Worm (Caenorhabditis elegans): ENCODE data around the gene F58G1.7.

The F58G1.7 gene

DNA sequence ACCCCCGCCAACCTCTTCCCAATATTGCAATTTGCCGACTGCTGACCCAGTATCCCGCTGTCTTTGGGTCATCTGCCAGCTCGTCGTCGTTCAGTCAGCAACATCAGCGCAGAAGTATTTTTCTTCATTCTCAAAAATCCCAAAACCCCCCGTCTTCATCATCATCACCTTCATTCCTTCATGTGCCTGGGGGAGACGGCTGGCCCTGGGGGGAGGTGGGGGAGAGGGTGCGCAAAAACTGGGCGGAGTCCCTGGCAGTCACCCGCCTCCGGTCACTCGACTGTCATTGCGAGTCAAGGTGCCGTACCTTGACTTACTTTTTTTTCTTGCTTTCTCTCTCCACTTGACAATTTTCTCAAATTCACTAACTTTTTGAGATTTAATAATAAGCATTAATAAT lies 39.7 kb upstream of the F58G1.7 start:
- TF ChIP-seq ref-1 (GFP tag; conservative IDR thresholded peaks at IDR 0.05) (no peak), ztf-29 (GFP tag; IDR thresholded peaks at IDR 0.05) (no peak), ztf-23 (GFP tag; IDR thresholded peaks at IDR 0.05) (0 out of 2 replicates have a peak, but pooled peaks have one; percentile 18)

DNA sequence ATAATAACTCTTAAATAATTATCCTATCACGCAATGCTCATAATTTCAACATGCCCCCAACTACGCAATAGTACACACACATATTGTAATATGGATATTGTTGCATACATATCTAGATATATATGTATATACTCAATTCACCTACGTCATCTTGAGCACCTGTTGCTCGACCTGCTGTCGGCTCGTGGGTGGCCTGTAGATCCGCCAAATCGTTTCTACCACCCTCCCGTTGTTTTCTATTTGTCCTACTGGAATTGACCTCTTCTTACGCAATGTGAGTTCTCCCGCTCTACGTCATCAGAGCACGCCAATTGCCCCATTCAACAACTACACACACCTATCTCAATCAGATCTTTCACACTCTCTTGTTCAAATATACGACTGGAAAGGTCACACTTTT lies 37.8 kb upstream of the F58G1.7 start:
- TF ChIP-seq ztf-29 (GFP tag; IDR thresholded peaks at IDR 0.05) (no peak), T22C8.4 (GFP tag; IDR thresholded peaks at IDR 0.05) (no peak), klf-2 (GFP tag; conservative IDR thresholded peaks at IDR 0.05) (no peak), cog-1 (tag; optimal IDR thresholded peaks at IDR 0.05) (peak; percentile 1), med-1 (GFP tag; optimal IDR thresholded peaks at IDR 0.05; ENCODE audit: insufficient read depth) (no peak), tab-1 (GFP tag; IDR thresholded peaks at IDR 0.05) (no peak), ref-1 (GFP tag; conservative IDR thresholded peaks at IDR 0.05) (no peak)

DNA sequence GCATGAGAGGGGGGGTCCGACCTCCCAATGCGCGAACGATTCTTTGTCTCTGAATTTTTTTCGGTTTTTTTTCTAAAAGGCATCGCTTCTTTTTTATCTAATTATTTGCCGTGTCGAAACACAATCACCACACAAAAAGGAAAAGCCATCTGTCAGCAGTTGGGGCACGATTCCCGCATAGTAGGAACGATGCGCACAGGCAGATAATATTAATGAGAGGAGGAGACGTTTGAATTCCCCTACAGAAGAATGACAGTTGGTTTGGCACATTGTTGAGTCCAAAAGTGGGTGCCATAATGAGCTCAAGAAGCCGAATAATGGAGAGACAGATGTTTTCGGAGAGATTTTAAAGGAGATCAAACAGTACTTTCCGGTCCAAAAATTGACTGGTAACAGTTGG lies 36.7 kb upstream of the F58G1.7 start:
- 0 out of 2 replicates have a peak, but pooled peaks have one; percentile 45 for TF ChIP-seq tab-1 (GFP tag; IDR thresholded peaks at IDR 0.05)
- TF ChIP-seq flt-1 (GFP tag; IDR thresholded peaks at IDR 0.05): no peak

DNA sequence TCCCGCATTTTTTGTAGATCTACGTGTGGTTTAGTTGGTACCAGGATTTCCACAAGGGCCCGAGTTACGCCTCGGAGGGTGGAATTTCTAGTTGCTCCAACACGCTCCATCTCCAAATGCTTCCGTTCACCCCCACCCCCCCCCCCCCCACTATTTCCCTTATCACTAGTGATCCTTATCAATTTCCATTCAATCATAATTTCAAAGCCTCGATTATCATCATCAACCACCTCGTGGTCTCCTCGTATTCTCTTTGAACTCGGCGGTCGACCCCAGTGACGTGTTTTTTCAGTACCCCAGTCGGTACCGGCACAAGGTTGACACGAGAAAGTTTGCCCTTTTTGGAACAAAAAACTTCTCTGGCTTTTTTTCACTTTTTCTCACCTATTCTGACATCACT lies 34.8 kb upstream of the F58G1.7 start:
- TF ChIP-seq ref-1 (GFP tag; conservative IDR thresholded peaks at IDR 0.05): no peak
- no peak for TF ChIP-seq klf-2 (GFP tag; conservative IDR thresholded peaks at IDR 0.05)
- TF ChIP-seq cog-1 (tag; optimal IDR thresholded peaks at IDR 0.05): no peak
- TF ChIP-seq ztf-23 (GFP tag; IDR thresholded peaks at IDR 0.05): no peak
- no peak for TF ChIP-seq tab-1 (GFP tag; IDR thresholded peaks at IDR 0.05)
- no peak for TF ChIP-seq med-1 (GFP tag; optimal IDR thresholded peaks at IDR 0.05; ENCODE audit: insufficient read depth)
- no peak for TF ChIP-seq T22C8.4 (GFP tag; IDR thresholded peaks at IDR 0.05)
- TF ChIP-seq ztf-29 (GFP tag; IDR thresholded peaks at IDR 0.05): no peak

DNA sequence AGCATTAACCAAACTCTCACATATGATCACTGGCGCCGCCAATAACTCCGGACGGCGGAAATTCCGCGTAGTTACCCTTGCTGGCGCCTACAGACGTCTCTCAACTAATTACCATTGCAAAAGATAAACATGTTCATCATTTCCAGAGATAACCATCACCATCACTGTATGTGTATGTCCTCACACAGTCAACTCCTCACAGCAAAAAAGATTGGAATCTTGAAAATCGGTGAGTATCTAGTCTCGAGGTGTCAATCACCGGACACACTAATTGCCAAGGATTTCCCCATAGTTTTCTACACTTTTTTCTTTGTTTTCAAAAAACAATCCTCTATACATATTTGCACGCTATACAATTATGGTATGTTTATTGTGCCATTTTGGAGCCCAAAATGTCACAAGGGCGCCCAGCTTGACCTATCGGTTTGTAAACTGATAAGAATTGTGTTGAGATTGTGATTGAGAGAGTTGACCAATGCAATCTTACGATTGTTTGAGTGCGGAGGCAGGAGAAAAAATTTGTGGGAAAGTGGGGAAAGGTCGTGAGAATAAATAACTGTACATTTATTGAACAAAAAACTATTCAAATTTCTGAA lies 34.0 kb upstream of the F58G1.7 start:
- TF ChIP-seq ref-1 (GFP tag; conservative IDR thresholded peaks at IDR 0.05): no peak
- no peak for TF ChIP-seq flt-1 (GFP tag; IDR thresholded peaks at IDR 0.05)
- TF ChIP-seq ztf-29 (GFP tag; IDR thresholded peaks at IDR 0.05): no peak
- TF ChIP-seq tab-1 (GFP tag; IDR thresholded peaks at IDR 0.05): no peak

DNA sequence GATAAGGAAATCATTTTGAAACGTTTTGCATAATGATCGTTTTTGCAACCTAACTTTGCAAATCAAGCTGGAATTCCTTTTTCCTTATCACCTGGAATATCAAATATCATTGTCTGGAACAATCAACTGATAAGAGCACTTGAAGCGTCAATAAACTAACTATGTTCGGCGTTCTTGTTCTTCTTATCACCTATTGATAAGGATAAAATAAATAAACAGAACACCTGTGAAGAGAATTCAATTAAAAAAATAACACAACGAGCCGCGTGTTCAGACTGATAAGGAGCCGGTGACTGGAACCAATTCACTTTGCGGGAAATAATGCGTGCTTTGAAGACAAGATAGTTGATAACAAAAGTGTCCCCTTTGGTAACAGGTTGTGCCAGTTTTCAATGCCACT lies 32.2 kb upstream of the F58G1.7 start, which contains the start of gene cyd-1:
TSS of gene cyd-1 (plus strand) at position 380 of the 400 bp plus-strand sequence.
- no peak for TF ChIP-seq ref-1 (GFP tag; conservative IDR thresholded peaks at IDR 0.05)
- no peak for TF ChIP-seq med-1 (GFP tag; optimal IDR thresholded peaks at IDR 0.05; ENCODE audit: insufficient read depth)
- no peak for TF ChIP-seq ztf-23 (GFP tag; IDR thresholded peaks at IDR 0.05)
- no peak for TF ChIP-seq T22C8.4 (GFP tag; IDR thresholded peaks at IDR 0.05)
- TF ChIP-seq klf-2 (GFP tag; conservative IDR thresholded peaks at IDR 0.05): no peak
- TF ChIP-seq flt-1 (GFP tag; IDR thresholded peaks at IDR 0.05): no peak
- no peak for TF ChIP-seq tab-1 (GFP tag; IDR thresholded peaks at IDR 0.05)
- no peak for TF ChIP-seq ztf-29 (GFP tag; IDR thresholded peaks at IDR 0.05)
- TF ChIP-seq cog-1 (tag; optimal IDR thresholded peaks at IDR 0.05): no peak

DNA sequence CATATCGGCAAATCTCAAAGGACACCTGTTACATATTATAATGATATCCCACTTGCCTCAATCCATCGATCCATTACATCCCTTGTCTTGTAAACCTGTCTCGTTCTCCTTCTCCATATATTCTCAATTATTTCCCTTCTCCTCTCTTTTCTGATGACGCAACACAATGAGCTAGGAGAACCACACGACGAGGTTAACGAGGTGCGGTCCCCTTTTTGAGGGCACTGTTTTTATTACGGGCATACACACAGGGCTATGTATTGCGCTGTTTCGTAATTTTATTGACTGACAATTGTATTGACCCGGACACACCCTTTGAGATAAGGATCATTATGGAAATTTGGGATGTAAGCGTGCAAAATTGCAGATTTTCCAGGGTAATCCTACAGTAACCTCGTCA lies 30.6 kb upstream of the F58G1.7 start:
- no peak for TF ChIP-seq flt-1 (GFP tag; IDR thresholded peaks at IDR 0.05)
- TF ChIP-seq tab-1 (GFP tag; IDR thresholded peaks at IDR 0.05): no peak
- no peak for TF ChIP-seq T22C8.4 (GFP tag; IDR thresholded peaks at IDR 0.05)
- no peak for TF ChIP-seq med-1 (GFP tag; optimal IDR thresholded peaks at IDR 0.05; ENCODE audit: insufficient read depth)
- TF ChIP-seq ztf-29 (GFP tag; IDR thresholded peaks at IDR 0.05): no peak
- TF ChIP-seq ref-1 (GFP tag; conservative IDR thresholded peaks at IDR 0.05): no peak
- TF ChIP-seq cog-1 (tag; optimal IDR thresholded peaks at IDR 0.05): no peak
- TF ChIP-seq klf-2 (GFP tag; conservative IDR thresholded peaks at IDR 0.05): no peak
- no peak for TF ChIP-seq ztf-23 (GFP tag; IDR thresholded peaks at IDR 0.05)

DNA sequence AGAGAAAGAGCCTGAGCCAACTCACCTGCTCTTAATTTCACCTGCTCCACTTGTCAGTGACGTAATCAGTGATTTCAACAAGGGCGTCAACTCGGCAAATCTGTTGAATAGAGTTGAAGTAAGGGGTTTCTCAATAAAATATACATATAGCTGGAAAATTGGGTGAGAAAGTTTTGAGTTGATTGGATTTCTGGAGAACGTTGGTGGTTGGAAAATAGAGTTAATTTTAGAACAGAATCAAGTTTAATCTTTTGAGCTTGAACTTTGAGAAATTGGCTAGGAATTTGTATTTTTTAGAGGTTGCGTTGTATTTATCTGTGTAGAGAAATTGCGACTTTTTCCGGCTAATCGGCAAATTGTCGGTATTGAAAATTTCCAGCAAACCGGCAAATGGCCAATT lies 21.6 kb upstream of the F58G1.7 start, which contains the start of gene Y38F1A.4:
TSS of gene Y38F1A.4 (minus strand) at position 101 of the 400 bp plus-strand sequence.
- TF ChIP-seq cog-1 (tag; optimal IDR thresholded peaks at IDR 0.05) (no peak), flt-1 (GFP tag; IDR thresholded peaks at IDR 0.05) (no peak), ztf-29 (GFP tag; IDR thresholded peaks at IDR 0.05) (no peak), med-1 (GFP tag; optimal IDR thresholded peaks at IDR 0.05; ENCODE audit: insufficient read depth) (no peak), tab-1 (GFP tag; IDR thresholded peaks at IDR 0.05) (no peak), klf-2 (GFP tag; conservative IDR thresholded peaks at IDR 0.05) (no peak), T22C8.4 (GFP tag; IDR thresholded peaks at IDR 0.05) (no peak), ztf-23 (GFP tag; IDR thresholded peaks at IDR 0.05) (no peak), ref-1 (GFP tag; conservative IDR thresholded peaks at IDR 0.05) (no peak)

DNA sequence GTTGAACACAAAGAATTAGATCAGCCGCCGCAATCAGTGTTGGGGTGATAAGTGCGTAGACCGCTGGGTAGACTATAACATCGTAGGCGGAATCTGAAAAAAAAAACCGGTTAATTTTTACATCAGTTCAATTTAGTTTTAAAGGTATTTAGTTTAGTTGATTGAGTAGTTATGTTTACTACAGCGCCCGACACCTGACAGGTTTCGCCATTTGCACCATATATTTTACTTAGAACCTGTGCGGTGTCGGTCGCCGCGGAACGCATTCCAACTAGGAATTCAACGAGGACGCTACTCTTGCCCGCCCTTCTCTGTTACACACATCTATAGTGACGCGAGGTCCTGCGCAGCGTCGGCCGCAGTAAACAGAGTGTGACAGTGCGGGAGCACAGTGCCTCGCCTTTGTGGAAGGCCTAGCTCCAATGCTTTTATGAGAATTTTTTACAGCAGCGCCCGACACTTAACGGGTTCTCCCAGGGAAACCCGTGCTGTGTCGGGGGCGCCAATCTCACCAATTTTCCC lies 20.5 kb upstream of the F58G1.7 start:
- no peak for TF ChIP-seq tab-1 (GFP tag; IDR thresholded peaks at IDR 0.05)
- no peak for TF ChIP-seq T22C8.4 (GFP tag; IDR thresholded peaks at IDR 0.05)
- TF ChIP-seq ztf-29 (GFP tag; IDR thresholded peaks at IDR 0.05): no peak

DNA sequence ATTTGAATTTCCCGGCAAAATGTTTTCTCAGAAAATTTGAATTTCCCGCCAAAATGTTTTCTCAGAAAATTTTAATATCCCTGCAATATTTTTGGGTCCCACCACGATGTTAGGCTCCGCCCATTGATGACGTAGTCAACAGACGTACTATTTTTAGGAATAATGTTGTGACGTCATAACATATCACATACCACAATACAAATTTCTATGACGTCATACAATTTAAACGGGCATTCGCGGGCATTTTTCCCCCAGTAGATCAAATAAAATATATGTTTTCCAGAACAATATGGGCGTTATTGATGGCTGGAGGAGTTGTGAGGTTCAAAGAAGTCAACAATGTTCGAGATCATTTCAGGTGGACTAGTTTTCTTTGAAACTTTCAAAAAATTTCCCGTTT lies 18.2 kb upstream of the F58G1.7 start:
- TF ChIP-seq flt-1 (GFP tag; IDR thresholded peaks at IDR 0.05): no peak
- no peak for TF ChIP-seq cog-1 (tag; optimal IDR thresholded peaks at IDR 0.05)
- no peak for TF ChIP-seq ztf-29 (GFP tag; IDR thresholded peaks at IDR 0.05)
- no peak for TF ChIP-seq klf-2 (GFP tag; conservative IDR thresholded peaks at IDR 0.05)
- no peak for TF ChIP-seq ref-1 (GFP tag; conservative IDR thresholded peaks at IDR 0.05)
- TF ChIP-seq tab-1 (GFP tag; IDR thresholded peaks at IDR 0.05): no peak
- TF ChIP-seq T22C8.4 (GFP tag; IDR thresholded peaks at IDR 0.05): no peak
- no peak for TF ChIP-seq ztf-23 (GFP tag; IDR thresholded peaks at IDR 0.05)
- TF ChIP-seq med-1 (GFP tag; optimal IDR thresholded peaks at IDR 0.05; ENCODE audit: insufficient read depth): no peak
